Worm (Caenorhabditis elegans) whole organism, L4/young adult: ENCODE results near the gene C16C8.12.

Experiments
- W03F9.2 ChIP-seq: fragments of 150-350 bp; optimal IDR thresholded peaks from 2 replicates; lab custom pipeline; 2014; ENCODE audit warnings: missing biosample characterization, missing genetic modification characterization
- dao-5 ChIP-seq: sonication (generic microtip); optimal IDR thresholded peaks from 2 replicates; lab custom pipeline; 2016; ENCODE audit warnings: missing genotype, missing genetic modification characterization, moderate library complexity, missing compliant biosample characterization
- him-1 ChIP-seq: sonication (generic microtip); optimal IDR thresholded peaks from 2 replicates; lab custom pipeline; 2016; ENCODE audit warnings: missing genotype, missing genetic modification reagents, missing genetic modification characterization, missing compliant biosample characterization

DNA sequence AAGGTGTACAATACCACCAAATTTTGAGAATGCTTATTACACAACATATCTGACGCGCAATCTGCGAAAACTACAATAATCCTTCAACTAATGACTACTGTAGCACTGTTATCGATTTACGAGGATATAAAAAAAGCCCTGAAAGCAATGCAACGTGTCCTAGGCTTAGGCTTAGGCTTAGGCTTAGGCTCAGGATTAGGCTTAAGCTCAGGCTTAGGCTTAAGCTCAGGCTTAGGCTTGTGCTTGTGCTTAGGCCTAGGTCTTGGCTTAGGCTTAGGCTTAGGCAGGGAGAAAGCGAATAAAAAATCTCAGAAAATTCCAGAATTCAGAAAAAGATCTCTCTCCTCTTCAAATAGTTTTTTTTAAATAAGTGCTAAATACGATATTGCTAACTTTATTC lies 6.7 kb downstream of the C16C8.12 start:
- no peak for TF ChIP-seq him-1 (tag; lab: Kevin White, UChicago)
- no peak for TF ChIP-seq dao-5
- TF ChIP-seq W03F9.2 (tag; lab: Kevin White, UChicago) = no peak
